Fruit fly (Drosophila melanogaster) whole organism, embryonic: ENCODE data around the gene kud.

ENCODE experiments used
- CG10565 ChIP-seq: fragments of 200-800 bp; sonication (Bioruptor generic); optimal IDR thresholded peaks from 3 replicates; lab custom pipeline; 2016; ENCODE audit warnings: missing biosample characterization, mild to moderate bottlenecking, missing genetic modification characterization
- CG11247 ChIP-seq: fragments of 200-800 bp; sonication (Bioruptor generic); IDR thresholded peaks from 2 replicates; pipeline ENCODE4 v1.3.6; 2022; ENCODE audit warnings: missing biosample characterization, missing genetic modification characterization
- CG11456 ChIP-seq: fragments of 200-800 bp; sonication (Bioruptor generic); IDR thresholded peaks from 3 replicates; pipeline ENCODE4 v1.3.6; 2022; ENCODE audit warnings: missing biosample characterization, missing genetic modification characterization
- CG11723 ChIP-seq: fragments of 200-800 bp; sonication (Bioruptor generic); optimal IDR thresholded peaks from 2 replicates; lab custom pipeline; 2017; ENCODE audit warnings: missing biosample characterization, mild to moderate bottlenecking, missing genetic modification characterization
- CG12071 ChIP-seq: fragments of 200-800 bp; sonication (Bioruptor generic); optimal IDR thresholded peaks from 3 replicates; lab custom pipeline; 2018; ENCODE audit warnings: missing biosample characterization, mild to moderate bottlenecking, missing genetic modification characterization
- CG13287 ChIP-seq: fragments of 200-800 bp; sonication (Bioruptor generic); IDR thresholded peaks from 2 replicates; pipeline ENCODE4 v1.3.6; 2022; ENCODE audit warnings: missing biosample characterization, missing genetic modification characterization; ENCODE audit not compliant: partially characterized antibody
- CG15601 ChIP-seq: fragments of 200-800 bp; sonication (Bioruptor generic); optimal IDR thresholded peaks from 3 replicates; lab custom pipeline; 2019; ENCODE audit warnings: missing biosample characterization, mild to moderate bottlenecking, missing genetic modification characterization, moderate library complexity
- CG1603 ChIP-seq: fragments of 200-800 bp; sonication (Bioruptor generic); optimal IDR thresholded peaks from 2 replicates; lab custom pipeline; 2019; ENCODE audit warnings: missing biosample characterization, mild to moderate bottlenecking, missing genetic modification characterization, moderate library complexity
- CG17612 ChIP-seq: fragments of 200-800 bp; sonication (Bioruptor generic); IDR thresholded peaks from 2 replicates; pipeline ENCODE4 v1.3.6; 2022; ENCODE audit warnings: missing biosample characterization, missing genetic modification characterization
- CG32532 ChIP-seq: fragments of 200-800 bp; sonication (Bioruptor generic); IDR thresholded peaks from 2 replicates; pipeline ENCODE4 v1.3.6; 2022; ENCODE audit warnings: missing biosample characterization, missing genetic modification characterization
- CG34376 ChIP-seq: fragments of 200-800 bp; sonication (Bioruptor generic); optimal IDR thresholded peaks from 2 replicates; lab custom pipeline; 2018; ENCODE audit warnings: missing biosample characterization, mild to moderate bottlenecking, missing genetic modification characterization
- CG5953 ChIP-seq: fragments of 200-800 bp; sonication (Bioruptor generic); IDR thresholded peaks from 2 replicates; pipeline ENCODE4 v1.3.6; 2022; ENCODE audit warnings: missing biosample characterization, missing genetic modification characterization
- CG6272 ChIP-seq: fragments of 200-800 bp; sonication (Bioruptor generic); IDR thresholded peaks from 2 replicates; pipeline ENCODE4 v1.3.6; 2022; ENCODE audit warnings: missing biosample characterization, missing genetic modification characterization
- CG9727 ChIP-seq: fragments of 200-800 bp; sonication (Bioruptor generic); optimal IDR thresholded peaks from 3 replicates; lab custom pipeline; 2017; ENCODE audit warnings: missing biosample characterization, mild to moderate bottlenecking, missing genetic modification characterization
- Deaf1 ChIP-seq: fragments of 200-800 bp; optimal IDR thresholded peaks from 3 replicates; lab custom pipeline; 2019; ENCODE audit warnings: missing biosample characterization, mild to moderate bottlenecking, missing genetic modification characterization, moderate library complexity
- Dip3 ChIP-seq: fragments of 200-800 bp; sonication (Bioruptor generic); optimal IDR thresholded peaks from 3 replicates; lab custom pipeline; 2016; ENCODE audit warnings: missing biosample characterization, missing genetic modification characterization
- Drgx ChIP-seq: fragments of 200-800 bp; sonication (Bioruptor generic); IDR thresholded peaks from 2 replicates; pipeline ENCODE4 v1.3.6; 2022; ENCODE audit warnings: missing biosample characterization, missing genetic modification characterization
- ERR ChIP-seq: fragments of 200-800 bp; sonication (Bioruptor generic); optimal IDR thresholded peaks from 2 replicates; lab custom pipeline; 2016; ENCODE audit warnings: missing biosample characterization, missing genetic modification characterization
- Fer1 ChIP-seq: fragments of 200-800 bp; sonication (Bioruptor generic); optimal IDR thresholded peaks from 2 replicates; lab custom pipeline; 2017; ENCODE audit warnings: missing biosample characterization, mild to moderate bottlenecking, missing genetic modification characterization
- H2.0 ChIP-seq: fragments of 200-800 bp; sonication (Bioruptor generic); IDR thresholded peaks from 2 replicates; pipeline ENCODE4 v1.3.6; 2022; ENCODE audit warnings: missing biosample characterization, missing genetic modification characterization
- Hmr ChIP-seq: fragments of 200-800 bp; sonication (Bioruptor generic); optimal IDR thresholded peaks from 3 replicates; lab custom pipeline; 2017; ENCODE audit warnings: mild to moderate bottlenecking, missing biosample characterization, missing genetic modification reagents, missing genetic modification characterization
- Hr51 ChIP-seq, 2 experiments: fragments of 200-800 bp; sonication (Bioruptor generic); optimal IDR thresholded peaks; 2 replicates in 1 of 2; 3 replicates in 1 of 2; lab custom pipeline; 2016 to 2018; ENCODE audit warnings: missing biosample characterization in 2 of 2, missing genetic modification characterization in 2 of 2, mild to moderate bottlenecking in 1 of 2, moderate library complexity in 1 of 2
- Jarid2 ChIP-seq: fragments of 200-800 bp; sonication (Bioruptor generic); optimal IDR thresholded peaks from 3 replicates; lab custom pipeline; 2017; ENCODE audit warnings: mild to moderate bottlenecking, missing biosample characterization, missing genetic modification reagents, missing genetic modification characterization
- Max ChIP-seq: fragments of 200-800 bp; sonication (Bioruptor generic); optimal IDR thresholded peaks from 2 replicates; lab custom pipeline; 2016; ENCODE audit warnings: missing biosample characterization, mild to moderate bottlenecking, missing genetic modification characterization
- Med ChIP-seq: fragments of 200-800 bp; sonication (Bioruptor generic); peaks from one replicate; lab custom pipeline; 2016; ENCODE audit warnings: missing biosample characterization, missing genetic modification characterization, mild to moderate bottlenecking, inconsistent platforms, moderate library complexity
- Meics ChIP-seq: fragments of 200-800 bp; sonication (Bioruptor generic); optimal IDR thresholded peaks from 2 replicates; lab custom pipeline; 2017; ENCODE audit warnings: missing biosample characterization, mild to moderate bottlenecking, missing genetic modification characterization
- NFAT ChIP-seq: fragments of 200-800 bp; sonication (Bioruptor generic); IDR thresholded peaks from 2 replicates; pipeline ENCODE4 v1.3.6; 2022; ENCODE audit warnings: missing biosample characterization, missing genetic modification characterization
- Oaz ChIP-seq: fragments of 200-800 bp; sonication (Bioruptor generic); IDR thresholded peaks from 2 replicates; pipeline ENCODE4 v1.3.6; 2022; ENCODE audit warnings: missing biosample characterization, missing genetic modification characterization
- Six4 ChIP-seq: fragments of 200-800 bp; sonication (Bioruptor generic); optimal IDR thresholded peaks from 2 replicates; lab custom pipeline; 2016; ENCODE audit warnings: missing biosample characterization, missing genetic modification characterization
- Sry-δ ChIP-seq: fragments of 200-800 bp; sonication (Bioruptor generic); optimal IDR thresholded peaks from 2 replicates; lab custom pipeline; 2016; ENCODE audit warnings: missing biosample characterization, missing genetic modification characterization
- amos ChIP-seq: fragments of 200-800 bp; sonication (Bioruptor generic); IDR thresholded peaks from 2 replicates; pipeline ENCODE4 v1.3.6; 2022; ENCODE audit warnings: missing biosample characterization, missing genetic modification characterization; ENCODE audit not compliant: partially characterized antibody
- ara ChIP-seq: fragments of 200-800 bp; sonication (Bioruptor generic); IDR thresholded peaks from 2 replicates; pipeline ENCODE4 v1.3.6; 2022; ENCODE audit warnings: missing biosample characterization, missing genetic modification characterization
- bbx ChIP-seq: fragments of 200-800 bp; sonication (Bioruptor generic); IDR thresholded peaks from 2 replicates; pipeline ENCODE4 v1.3.6; 2022; ENCODE audit warnings: missing biosample characterization, missing genetic modification characterization; ENCODE audit not compliant: partially characterized antibody
- bsh ChIP-seq, 2 experiments: fragments of 200-800 bp; sonication (Bioruptor generic); optimal IDR thresholded peaks; 2 replicates each; lab custom pipeline; 2017 to 2018; ENCODE audit warnings: mild to moderate bottlenecking in 2 of 2, missing biosample characterization in 2 of 2, missing genetic modification characterization in 2 of 2, moderate library complexity in 1 of 2
- caup ChIP-seq: fragments of 200-800 bp; sonication (Bioruptor generic); optimal IDR thresholded peaks from 3 replicates; lab custom pipeline; 2017; ENCODE audit warnings: missing biosample characterization, mild to moderate bottlenecking, missing genetic modification characterization, moderate library complexity; ENCODE audit not compliant: severe bottlenecking
- chinmo ChIP-seq: fragments of 200-800 bp; sonication (Bioruptor generic); IDR thresholded peaks from 4 replicates; pipeline ENCODE4 v1.3.6; 2022; ENCODE audit warnings: missing biosample characterization, missing genetic modification characterization; ENCODE audit not compliant: partially characterized antibody
- cwo ChIP-seq: fragments of 200-800 bp; sonication (Bioruptor generic); optimal IDR thresholded peaks from 3 replicates; lab custom pipeline; 2017; ENCODE audit warnings: missing biosample characterization, missing genetic modification characterization, mild to moderate bottlenecking, moderate library complexity, missing genetic modification reagents
- dmrt11E ChIP-seq: fragments of 200-800 bp; sonication (Bioruptor generic); optimal IDR thresholded peaks from 3 replicates; lab custom pipeline; 2018; ENCODE audit warnings: missing biosample characterization, mild to moderate bottlenecking, missing genetic modification characterization, moderate library complexity
- emc ChIP-seq: fragments of 200-800 bp; sonication (Bioruptor generic); optimal IDR thresholded peaks from 2 replicates; lab custom pipeline; 2016; ENCODE audit warnings: missing biosample characterization, missing genetic modification characterization
- fd102C ChIP-seq: fragments of 200-800 bp; sonication (Bioruptor generic); optimal IDR thresholded peaks from 2 replicates; lab custom pipeline; 2018; ENCODE audit warnings: missing biosample characterization, mild to moderate bottlenecking, missing genetic modification characterization, moderate library complexity
- gro ChIP-seq: fragments of 200-800 bp; sonication (Bioruptor generic); optimal IDR thresholded peaks from 2 replicates; lab custom pipeline; 2016; ENCODE audit warnings: missing biosample characterization, missing genetic modification characterization
- hb ChIP-seq: fragments of 200-800 bp; sonication (Bioruptor generic); IDR thresholded peaks from 3 replicates; pipeline ENCODE4 v1.3.6; 2022; ENCODE audit warnings: missing biosample characterization, missing genetic modification characterization; ENCODE audit not compliant: partially characterized antibody
- ken ChIP-seq: fragments of 200-800 bp; sonication (Bioruptor generic); IDR thresholded peaks from 3 replicates; pipeline ENCODE4 v1.3.6; 2022; ENCODE audit warnings: missing biosample characterization, missing genetic modification characterization
- lab ChIP-seq: fragments of 200-800 bp; sonication (Bioruptor generic); optimal IDR thresholded peaks from 3 replicates; lab custom pipeline; 2017; ENCODE audit warnings: missing biosample characterization, missing genetic modification characterization, mild to moderate bottlenecking, moderate library complexity, missing genetic modification reagents
- mld ChIP-seq: fragments of 200-800 bp; sonication (Bioruptor generic); IDR thresholded peaks from 3 replicates; pipeline ENCODE4 v1.3.6; 2022; ENCODE audit warnings: missing biosample characterization, missing genetic modification characterization; ENCODE audit not compliant: partially characterized antibody
- nom ChIP-seq: fragments of 200-800 bp; sonication (Bioruptor generic); optimal IDR thresholded peaks from 2 replicates; lab custom pipeline; 2017; ENCODE audit warnings: missing biosample characterization, missing genetic modification characterization, mild to moderate bottlenecking, moderate library complexity, missing genetic modification reagents
- sens ChIP-seq: fragments of 200-800 bp; sonication (Bioruptor generic); peaks from one replicate; lab custom pipeline; 2016; ENCODE audit warnings: missing biosample characterization, missing genetic modification characterization
- sna ChIP-seq: fragments of 200-800 bp; sonication (Bioruptor generic); IDR thresholded peaks from 2 replicates; pipeline ENCODE4 v1.3.6; 2022; ENCODE audit warnings: missing biosample characterization, missing genetic modification characterization; ENCODE audit not compliant: partially characterized antibody
- tio ChIP-seq: fragments of 200-800 bp; sonication (Bioruptor generic); optimal IDR thresholded peaks from 2 replicates; lab custom pipeline; 2017; ENCODE audit warnings: missing biosample characterization, missing genetic modification characterization, inconsistent platforms

kud gene

dm6 chr3L:16800026-16800425, 44.8 kb downstream of the kud start (continued):
- TF ChIP-seq CG9727 (GFP tag; lab: Kevin White, UChicago) = no peak
- no peak for TF ChIP-seq CG11456 (GFP tag; lab: Robert Waterston, UW)
- TF ChIP-seq lab = peak; percentile 56
- TF ChIP-seq CG17612 (GFP tag; lab: Robert Waterston, UW) = 0 out of 2 replicates have a peak, but pooled peaks have one; percentile 14
- no peak for TF ChIP-seq Oaz (GFP tag; lab: Robert Waterston, UW)
- peak; percentile 42; the same call in 1 of the 2 replicates for TF ChIP-seq bbx
- 0 out of 2 replicates have a peak, but pooled peaks have one; percentile 22 for TF ChIP-seq CG5953 (GFP tag; lab: Robert Waterston, UW)
- TF ChIP-seq CG34376 = peak; percentile 14
- TF ChIP-seq H2.0 = no peak
- peak; percentile 43; the same call in 1 of the 2 replicates for TF ChIP-seq CG32532
- peak; percentile 49 for TF ChIP-seq sens
- peak; percentile 7 for TF ChIP-seq Meics (GFP tag; lab: Kevin White, UChicago)
- 0 out of 3 replicates have a peak, but pooled peaks have one; percentile 11 for TF ChIP-seq ken (GFP tag; lab: Robert Waterston, UW)
- no peak for TF ChIP-seq tio (GFP tag; lab: Kevin White, UChicago)
- 0 out of 2 replicates have a peak, but pooled peaks have one; percentile 8 for TF ChIP-seq ara (GFP tag; lab: Robert Waterston, UW)
- TF ChIP-seq emc = no peak
- TF ChIP-seq Med = peak; percentile 74
- TF ChIP-seq Deaf1 (tag; lab: Kevin White, UChicago) = peak; percentile 84
- no peak for TF ChIP-seq CG12071 (GFP tag; lab: Kevin White, UChicago)
- peak; percentile 40 for TF ChIP-seq caup (GFP tag; lab: Kevin White, UChicago)
- no peak for TF ChIP-seq mld (GFP tag; lab: Robert Waterston, UW)
- no peak for TF ChIP-seq hb (GFP tag; lab: Robert Waterston, UW)
- TF ChIP-seq bsh (GFP tag; optimal IDR thresholded peaks at IDR 0.05; lab: Kevin White, UChicago) = peak in 1 of 2 experiments; percentile 25
- no peak for TF ChIP-seq CG10565
- TF ChIP-seq amos (GFP tag; lab: Robert Waterston, UW) = peak; percentile 26; the same call in 1 of the 2 replicates
- TF ChIP-seq chinmo (GFP tag; lab: Robert Waterston, UW) = peak; percentile 61; the same call in 1 of the 4 replicates
- no peak for TF ChIP-seq CG6272 (GFP tag; lab: Robert Waterston, UW)
- TF ChIP-seq dmrt11E (tag; lab: Kevin White, UChicago) = no peak
- no peak for TF ChIP-seq Sry-δ (GFP tag; lab: Kevin White, UChicago)
- TF ChIP-seq Fer1 (GFP tag; lab: Kevin White, UChicago) = peak; percentile 19
- TF ChIP-seq cwo (GFP tag; lab: Kevin White, UChicago) = peak; percentile 43
- no peak for TF ChIP-seq CG11247 (GFP tag; lab: Robert Waterston, UW)
- peak; percentile 85 for TF ChIP-seq nom (GFP tag; lab: Kevin White, UChicago)
- no peak for TF ChIP-seq Hr51 (GFP tag; optimal IDR thresholded peaks at IDR 0.05; lab: Kevin White, UChicago)
- TF ChIP-seq CG1603 (tag; lab: Kevin White, UChicago) = no peak
- no peak for TF ChIP-seq Dip3 (GFP tag; lab: Kevin White, UChicago)
- TF ChIP-seq fd102C (GFP tag; lab: Kevin White, UChicago) = no peak
- TF ChIP-seq sna (GFP tag; lab: Robert Waterston, UW) = 0 out of 2 replicates have a peak, but pooled peaks have one; percentile 28
- peak; percentile 16 for TF ChIP-seq Hmr (GFP tag; lab: Kevin White, UChicago)
- peak; percentile 33 for TF ChIP-seq gro
- TF ChIP-seq Drgx (GFP tag; lab: Robert Waterston, UW) = peak; percentile 45; the same call in 1 of the 2 replicates
- TF ChIP-seq NFAT = no peak
- peak; percentile 30 for TF ChIP-seq ERR
- peak; percentile 44 for TF ChIP-seq CG15601 (tag; lab: Kevin White, UChicago)
- peak; percentile 69 for TF ChIP-seq Jarid2 (GFP tag; lab: Kevin White, UChicago)
- no peak for TF ChIP-seq Max (GFP tag; lab: Kevin White, UChicago)
- TF ChIP-seq CG13287 (GFP tag; lab: Robert Waterston, UW) = peak; percentile 10; the same call in 1 of the 2 replicates
- no peak for TF ChIP-seq CG11723
- no peak for TF ChIP-seq Six4 (GFP tag; lab: Kevin White, UChicago)
